Fruit fly (Drosophila melanogaster) whole organism, wandering third instar larva: ENCODE measurements around the gene Cep290.

ENCODE experiments used
- Abd-B ChIP-seq: fragments of >200 bp; optimal IDR thresholded peaks from 2 replicates; lab custom pipeline; 2017; ENCODE audit warnings: missing biosample characterization, missing genetic modification characterization
- CG32264 ChIP-seq: fragments of 200-800 bp; sonication (Bioruptor generic); optimal IDR thresholded peaks from 2 replicates; lab custom pipeline; 2016; ENCODE audit warnings: missing biosample characterization, missing genetic modification characterization
- CG9705 ChIP-seq: fragments of 200-800 bp; sonication (Bioruptor generic); optimal IDR thresholded peaks from 2 replicates; lab custom pipeline; 2018; ENCODE audit warnings: missing biosample characterization, mild to moderate bottlenecking, missing genetic modification characterization
- CrebA ChIP-seq: fragments of 200-800 bp; sonication (Bioruptor generic); optimal IDR thresholded peaks from 2 replicates; lab custom pipeline; 2016; ENCODE audit warnings: missing biosample characterization, mild to moderate bottlenecking, missing genetic modification characterization, borderline replicate concordance
- Dfd ChIP-seq: fragments of >200 bp; optimal IDR thresholded peaks from 2 replicates; lab custom pipeline; 2017; ENCODE audit warnings: missing biosample characterization, missing genetic modification characterization
- Dif ChIP-seq: fragments of 200-275, 200-300 bp; sonication (Bioruptor generic); optimal IDR thresholded peaks from 2 replicates; lab custom pipeline; 2018; ENCODE audit warnings: missing biosample characterization, missing genetic modification characterization; ENCODE audit not compliant: partially characterized antibody
- GATAd ChIP-seq: sonication (Bioruptor generic); optimal IDR thresholded peaks from 2 replicates; lab custom pipeline; 2016; ENCODE audit warnings: missing biosample characterization, missing genetic modification characterization
- HLH106 ChIP-seq: fragments of 200-800 bp; optimal IDR thresholded peaks from 3 replicates; lab custom pipeline; 2019; ENCODE audit warnings: missing biosample characterization, mild to moderate bottlenecking, missing genetic modification characterization, moderate library complexity
- Hnf4 ChIP-seq: fragments of 200-800 bp; sonication (Bioruptor generic); optimal IDR thresholded peaks from 2 replicates; lab custom pipeline; 2016; ENCODE audit warnings: missing biosample characterization, mild to moderate bottlenecking, missing genetic modification characterization
- Hr78 ChIP-seq: fragments of >200 bp; optimal IDR thresholded peaks from 2 replicates; lab custom pipeline; 2017; ENCODE audit warnings: missing biosample characterization, missing genetic modification characterization
- Hr83 ChIP-seq: fragments of 200-300 bp; sonication (Bioruptor generic); optimal IDR thresholded peaks from 2 replicates; lab custom pipeline; 2016; ENCODE audit warnings: missing biosample characterization, mild to moderate bottlenecking, missing genetic modification characterization, moderate library complexity; ENCODE audit not compliant: poor library complexity, severe bottlenecking
- Jra ChIP-seq: sonication (Bioruptor generic); optimal IDR thresholded peaks from 2 replicates; lab custom pipeline; 2016; ENCODE audit warnings: missing biosample characterization, missing genetic modification characterization
- Mio ChIP-seq: sonication (Bioruptor generic); optimal IDR thresholded peaks from 2 replicates; lab custom pipeline; 2016; ENCODE audit warnings: missing biosample characterization, missing genetic modification characterization
- Myc ChIP-seq: fragments of >200 bp; optimal IDR thresholded peaks from 2 replicates; lab custom pipeline; 2017
- N ChIP-seq: fragments of >200 bp; optimal IDR thresholded peaks from 2 replicates; lab custom pipeline; 2018; ENCODE audit warnings: missing biosample characterization, missing external identifiers, missing genetic modification characterization
- OdsH ChIP-seq: fragments of 200-800 bp; sonication (Bioruptor generic); optimal IDR thresholded peaks from 2 replicates; lab custom pipeline; 2016; ENCODE audit warnings: missing biosample characterization, mild to moderate bottlenecking, missing genetic modification characterization
- Rel ChIP-seq, 2 experiments: fragments of 200-800 bp; sonication (Bioruptor generic) in 1 of 2; optimal IDR thresholded peaks; 2 replicates in 1 of 2; 3 replicates in 1 of 2; lab custom pipeline; 2016 to 2019; ENCODE audit warnings: mild to moderate bottlenecking in 2 of 2, missing biosample characterization in 2 of 2, missing genetic modification characterization in 2 of 2, moderate library complexity in 1 of 2
- Sp1 ChIP-seq: fragments of 200-800 bp; sonication (Bioruptor generic); optimal IDR thresholded peaks from 3 replicates; lab custom pipeline; 2019; ENCODE audit warnings: missing biosample characterization, mild to moderate bottlenecking, missing genetic modification characterization, moderate library complexity
- Vsx2 ChIP-seq: fragments of 200-300, 225-300 bp; sonication (Bioruptor generic); optimal IDR thresholded peaks from 2 replicates; lab custom pipeline; 2018; ENCODE audit warnings: missing biosample characterization, missing genetic modification characterization; ENCODE audit not compliant: partially characterized antibody
- br ChIP-seq: fragments of 200-800 bp; sonication (Bioruptor generic); optimal IDR thresholded peaks from 2 replicates; lab custom pipeline; 2016; ENCODE audit warnings: missing biosample characterization, missing genetic modification characterization
- brk ChIP-seq: fragments of 200-800 bp; sonication (Bioruptor generic); optimal IDR thresholded peaks from 2 replicates; lab custom pipeline; 2016; ENCODE audit warnings: missing biosample characterization, mild to moderate bottlenecking, missing genetic modification characterization
- dl ChIP-seq, 2 experiments: fragments of 175-275, 200-275 bp in 1 of 2; fragments of 200-275 bp in 1 of 2; sonication (Bioruptor generic); optimal IDR thresholded peaks; lab custom pipeline; 2018; ENCODE audit warnings: mild to moderate bottlenecking in 2 of 2, missing biosample characterization in 2 of 2, missing genetic modification characterization in 2 of 2, moderate library complexity in 2 of 2; ENCODE audit not compliant: partially characterized antibody in 2 of 2, insufficient read depth in 1 of 2
- dmrt93B ChIP-seq: fragments of 200-800 bp; sonication (Bioruptor generic); optimal IDR thresholded peaks from 2 replicates; lab custom pipeline; 2018; ENCODE audit warnings: missing biosample characterization, mild to moderate bottlenecking, missing genetic modification characterization
- dsf ChIP-seq: sonication (Bioruptor generic); optimal IDR thresholded peaks from 2 replicates; lab custom pipeline; 2016; ENCODE audit warnings: missing biosample characterization, missing genetic modification characterization, borderline replicate concordance
- ey ChIP-seq: fragments of 200-800 bp; sonication (Bioruptor generic); optimal IDR thresholded peaks from 2 replicates; lab custom pipeline; 2016; ENCODE audit warnings: missing biosample characterization, missing genetic modification characterization
- foxo ChIP-seq, 2 experiments: fragments of 200-800 bp; sonication (Bioruptor generic); optimal IDR thresholded peaks; 2 replicates in 1 of 2; 3 replicates in 1 of 2; lab custom pipeline; 2016 to 2017; ENCODE audit warnings: missing biosample characterization in 2 of 2, missing genetic modification characterization in 2 of 2
- fru ChIP-seq: fragments of 200-800 bp; sonication (Bioruptor generic); optimal IDR thresholded peaks from 3 replicates; lab custom pipeline; 2016; ENCODE audit warnings: missing biosample characterization, mild to moderate bottlenecking, missing genetic modification characterization
- h ChIP-seq: fragments of 200-800 bp; sonication (Bioruptor generic); optimal IDR thresholded peaks from 3 replicates; lab custom pipeline; 2016; ENCODE audit warnings: missing biosample characterization, mild to moderate bottlenecking, missing genetic modification characterization
- jim ChIP-seq: fragments of 175-275, 200-325 bp; sonication (Bioruptor generic); optimal IDR thresholded peaks from 2 replicates; lab custom pipeline; 2016; ENCODE audit warnings: missing biosample characterization, mild to moderate bottlenecking, missing genetic modification characterization
- lola ChIP-seq: fragments of >200 bp; optimal IDR thresholded peaks from 2 replicates; lab custom pipeline; 2017; ENCODE audit warnings: missing biosample characterization, missing genetic modification characterization
- pan ChIP-seq: fragments of >200 bp; optimal IDR thresholded peaks from 2 replicates; lab custom pipeline; 2017
- psq ChIP-seq: fragments of 200-800 bp; sonication (Bioruptor generic); optimal IDR thresholded peaks from 3 replicates; lab custom pipeline; 2017; ENCODE audit warnings: missing biosample characterization, mild to moderate bottlenecking, missing genetic modification characterization, moderate library complexity
- rgr ChIP-seq: fragments of 200-800 bp; sonication (Bioruptor generic); optimal IDR thresholded peaks from 3 replicates; lab custom pipeline; 2016; ENCODE audit warnings: missing biosample characterization, mild to moderate bottlenecking, missing genetic modification characterization
- sage ChIP-seq: fragments of 200-800 bp; sonication (Bioruptor generic); optimal IDR thresholded peaks from 2 replicates; lab custom pipeline; 2016; ENCODE audit warnings: missing biosample characterization, mild to moderate bottlenecking, missing genetic modification characterization
- sv ChIP-seq: fragments of 200-800 bp; sonication (Bioruptor generic); optimal IDR thresholded peaks from 3 replicates; lab custom pipeline; 2016; ENCODE audit warnings: missing biosample characterization, missing genetic modification characterization
- tai ChIP-seq: sonication (Bioruptor generic); optimal IDR thresholded peaks from 2 replicates; lab custom pipeline; 2016; ENCODE audit warnings: missing biosample characterization, missing genetic modification characterization
- usp ChIP-seq: fragments of >200 bp; optimal IDR thresholded peaks from 2 replicates; lab custom pipeline; 2017; ENCODE audit warnings: missing biosample characterization, missing genetic modification characterization
- woc ChIP-seq: sonication (Bioruptor generic); optimal IDR thresholded peaks from 2 replicates; lab custom pipeline; 2016; ENCODE audit warnings: missing biosample characterization, mild to moderate bottlenecking, missing genetic modification characterization

Cep290 gene

DNA sequence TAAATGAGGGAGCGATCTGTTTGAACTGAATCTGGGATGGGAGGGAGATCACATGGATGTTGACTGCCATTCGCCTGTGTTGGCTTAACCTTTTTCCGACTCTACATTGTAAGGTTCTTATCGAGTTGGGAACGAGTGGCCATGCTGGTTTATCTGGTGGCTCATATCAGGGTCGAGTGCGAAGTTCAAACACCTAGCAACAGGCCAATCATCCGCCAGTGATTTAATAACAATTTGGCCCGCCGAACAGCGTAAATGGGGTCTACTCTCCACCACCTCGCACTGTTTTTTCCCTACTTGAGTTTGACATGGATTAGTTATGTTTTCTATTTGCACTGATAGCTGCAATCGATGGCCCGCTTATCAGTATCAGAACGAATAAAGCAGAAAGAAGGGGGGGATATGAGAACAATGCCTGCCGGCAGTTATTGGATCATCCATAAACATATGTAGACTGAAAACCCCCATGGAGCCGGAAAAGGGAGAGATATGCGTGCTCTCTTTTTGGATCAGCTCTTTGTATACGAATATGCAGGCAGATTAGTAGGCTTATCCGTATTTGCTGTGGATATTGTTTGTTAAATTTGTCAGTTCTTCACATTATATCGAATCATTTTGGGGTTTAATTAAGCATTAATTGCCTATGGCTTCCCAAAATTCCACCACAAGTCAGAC is 43.8 kb downstream of the Cep290 start:
- TF ChIP-seq Rel (GFP tag; optimal IDR thresholded peaks at IDR 0.05; lab: Kevin White, UChicago) = no peak
- TF ChIP-seq Rel (tag; optimal IDR thresholded peaks at IDR 0.05; lab: Kevin White, UChicago) = peak; percentile 16
- no peak for TF ChIP-seq jim (GFP tag; lab: Kevin White, UChicago)
- TF ChIP-seq ey (GFP tag; lab: Kevin White, UChicago) = no peak

DNA sequence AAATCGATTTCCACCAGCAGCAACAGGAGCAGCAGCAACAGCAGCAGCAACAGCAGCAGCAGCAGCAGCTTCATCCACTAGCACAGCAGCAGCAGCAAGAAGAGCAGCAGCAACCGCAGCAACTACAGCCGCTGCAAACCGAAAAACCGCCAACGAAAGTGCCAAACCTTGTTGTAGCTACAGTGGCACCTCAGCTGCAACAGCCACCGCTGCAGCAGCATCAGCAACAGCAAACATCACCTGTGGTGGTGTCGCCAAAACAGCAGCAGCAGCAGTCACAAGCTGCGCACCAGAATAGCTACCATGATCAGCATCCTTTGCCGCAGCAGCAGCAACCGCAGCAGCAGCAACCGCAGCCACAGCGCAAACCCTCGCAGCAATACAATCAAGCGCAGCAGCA is 44.6 kb downstream of the Cep290 start:
- TF ChIP-seq Dfd (GFP tag; lab: Kevin White, UChicago) (peak; percentile 97), Mio (GFP tag; lab: Kevin White, UChicago) (no peak)

DNA sequence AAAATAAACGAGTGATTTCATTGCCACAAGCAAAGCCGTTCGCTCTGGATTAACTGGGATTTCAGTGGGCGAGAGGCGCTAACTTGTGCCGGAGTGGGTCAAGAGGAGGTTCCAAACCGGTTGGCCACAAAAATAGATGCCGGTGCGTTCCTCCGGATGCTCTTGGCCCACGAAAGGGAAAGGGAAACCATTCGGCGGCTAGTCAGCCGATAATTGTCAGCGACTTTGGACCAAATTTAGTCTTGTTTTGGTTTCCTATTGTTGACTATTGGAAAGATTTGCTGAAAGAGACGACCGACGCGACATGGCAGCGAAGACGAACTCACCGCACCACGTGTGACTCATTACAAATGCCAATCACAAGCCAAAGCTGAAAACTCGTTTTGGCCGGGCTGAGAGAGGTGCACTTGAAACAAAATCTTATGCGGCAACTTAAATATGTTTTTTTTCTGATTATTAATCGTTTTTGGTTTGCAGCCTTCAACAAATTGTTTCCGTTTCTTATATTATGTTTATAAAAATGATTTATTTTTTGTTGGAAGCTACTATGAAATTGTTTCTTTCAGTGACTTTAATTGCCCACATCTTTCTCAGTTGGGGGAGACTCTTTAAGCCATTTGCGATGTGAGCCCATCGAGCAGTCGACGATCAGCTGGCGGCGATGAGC is 51.7 kb downstream of the Cep290 start, which contains the start of gene CG34056:
Gene CG34056 (plus strand): TSS at position 638 of the 667 bp plus-strand sequence.
- TF ChIP-seq HLH106 (tag; lab: Kevin White, UChicago) (peak; percentile 97), Rel (GFP tag; optimal IDR thresholded peaks at IDR 0.05; lab: Kevin White, UChicago) (peak; percentile 97), Rel (tag; optimal IDR thresholded peaks at IDR 0.05; lab: Kevin White, UChicago) (peak; percentile 86), Abd-B (GFP tag; lab: Kevin White, UChicago) (no peak), N (GFP tag; lab: Kevin White, UChicago) (no peak), br (GFP tag; lab: Kevin White, UChicago) (peak; percentile 95), OdsH (GFP tag; lab: Kevin White, UChicago) (peak; percentile 97), CG32264 (peak; percentile 97), fru (peak; percentile 98), CrebA (peak; percentile 94), sage (peak; percentile 97), brk (GFP tag; lab: Kevin White, UChicago) (peak; percentile 96), dsf (GFP tag; lab: Kevin White, UChicago) (peak; percentile 90), Sp1 (GFP tag; lab: Kevin White, UChicago) (peak; percentile 94), Vsx2 (GFP tag; lab: Kevin White, UChicago) (no peak), tai (GFP tag; lab: Kevin White, UChicago) (peak; percentile 84), GATAd (GFP tag; lab: Kevin White, UChicago) (peak; percentile 40), foxo (GFP tag; optimal IDR thresholded peaks at IDR 0.05; lab: Kevin White, UChicago) (peak; percentile 89 to 97), Hr78 (GFP tag; lab: Kevin White, UChicago) (no peak), Myc (lab: Kevin White, UChicago) (no peak), lola (no peak), dmrt93B (GFP tag; lab: Kevin White, UChicago) (peak; percentile 95), Hr83 (GFP tag; lab: Kevin White, UChicago) (peak; percentile 82), Jra (GFP tag; lab: Kevin White, UChicago) (peak; percentile 95), psq (GFP tag; lab: Kevin White, UChicago) (peak; percentile 91), sv (peak; percentile 81), rgr (peak; percentile 97), jim (GFP tag; lab: Kevin White, UChicago) (no peak), dl (GFP tag; optimal IDR thresholded peaks at IDR 0.05; lab: Kevin White, UChicago; ENCODE audit: insufficient read depth in 1 of 2, partially characterized antibody in 2 of 2) (no peak), usp (GFP tag; lab: Kevin White, UChicago) (no peak), h (GFP tag; lab: Kevin White, UChicago) (peak; percentile 98), Dfd (GFP tag; lab: Kevin White, UChicago) (no peak), pan (lab: Kevin White, UChicago) (no peak), Dif (GFP tag; lab: Kevin White, UChicago) (no peak), Hnf4 (GFP tag; lab: Kevin White, UChicago) (peak; percentile 96), CG9705 (GFP tag; lab: Kevin White, UChicago) (peak; percentile 96), woc (peak; percentile 95), ey (GFP tag; lab: Kevin White, UChicago) (peak; percentile 95), Mio (GFP tag; lab: Kevin White, UChicago) (peak; percentile 40)
